Fruit fly (Drosophila melanogaster): ENCODE results near the gene CG14204.

Gene CG14204

dm6 chrX:19578908-19579647 lies 4.3 kb upstream of the CG14204 start (continued):
- TF ChIP-seq CG12769 (tag; optimal IDR thresholded peaks at IDR 0.05) (peak; percentile 78), pb (GFP tag; optimal IDR thresholded peaks at IDR 0.05) (no peak), Fer1 (GFP tag; optimal IDR thresholded peaks at IDR 0.05) (no peak), ci (GFP tag; IDR thresholded peaks at IDR 0.05) (0 out of 3 replicates have a peak, but pooled peaks have one; percentile 23), CG1832 (GFP tag; optimal IDR thresholded peaks at IDR 0.05) (peak; percentile 67), CG8478 (optimal IDR thresholded peaks at IDR 0.05) (peak; percentile 99), Asciz (GFP tag; optimal IDR thresholded peaks at IDR 0.05) (no peak), MESR4 (GFP tag; optimal IDR thresholded peaks at IDR 0.05) (peak; percentile 71), dpn (GFP tag; optimal IDR thresholded peaks at IDR 0.05) (no peak), grau (tag; optimal IDR thresholded peaks at IDR 0.05) (no peak), HLH4C (GFP tag; IDR thresholded peaks at IDR 0.05; ENCODE audit: partially characterized antibody) (no peak), Hmr (GFP tag; optimal IDR thresholded peaks at IDR 0.05) (no peak), Dref (GFP tag; IDR thresholded peaks at IDR 0.05) (no peak), z (GFP tag; IDR thresholded peaks at IDR 0.05) (no peak), Dbx (GFP tag; IDR thresholded peaks at IDR 0.05) (no peak)

dm6 chrX:19579648-19580301 lies 3.6 kb upstream of the CG14204 start, which contains the start of gene Tao:
Gene Tao, minus strand, starts transcription at chrX:19579800.
- TF ChIP-seq CG13775 (GFP tag; optimal IDR thresholded peaks at IDR 0.05) (peak; percentile 17), CG15269 (tag; optimal IDR thresholded peaks at IDR 0.05) (no peak), sens (GFP tag) (peak; percentile 66), CG32767 (GFP tag; IDR thresholded peaks at IDR 0.05) (no peak), Aef1 (GFP tag; IDR thresholded peaks at IDR 0.05) (no peak), CG14860 (GFP tag; IDR thresholded peaks at IDR 0.05; ENCODE audit: partially characterized antibody) (peak; percentile 88; the same call in 2 of the 3 replicates), Bgb (GFP tag; IDR thresholded peaks at IDR 0.05; ENCODE audit: partially characterized antibody) (peak; percentile 77), CG2120 (GFP tag; optimal IDR thresholded peaks at IDR 0.05) (peak; percentile 11), Drgx (GFP tag; IDR thresholded peaks at IDR 0.05) (no peak), zfh2 (GFP tag; optimal IDR thresholded peaks at IDR 0.05) (no peak), CG14965 (GFP tag; optimal IDR thresholded peaks at IDR 0.05; ENCODE audit: borderline replicate concordance) (no peak), aop (GFP tag; IDR thresholded peaks at IDR 0.05) (no peak), NFAT (GFP tag; IDR thresholded peaks at IDR 0.05) (no peak), esg (GFP tag; conservative IDR thresholded peaks at IDR 0.05) (no peak), CG3847 (GFP tag; IDR thresholded peaks at IDR 0.05) (0 out of 2 replicates have a peak, but pooled peaks have one; percentile 19), CG8089 (GFP tag; optimal IDR thresholded peaks at IDR 0.05) (no peak), row (GFP tag; IDR thresholded peaks at IDR 0.05) (peak; percentile 41; the same call in 2 of the 3 replicates), gcm (GFP tag; optimal IDR thresholded peaks at IDR 0.05) (no peak), onecut (GFP tag; IDR thresholded peaks at IDR 0.05) (no peak), Fer1 (GFP tag; optimal IDR thresholded peaks at IDR 0.05) (no peak), CG7357 (GFP tag; IDR thresholded peaks at IDR 0.05) (no peak), oc (tag; optimal IDR thresholded peaks at IDR 0.05) (no peak), CG7963 (GFP tag; IDR thresholded peaks at IDR 0.05; ENCODE audit: partially characterized antibody) (peak; percentile 57), nmo (GFP tag; optimal IDR thresholded peaks at IDR 0.05) (peak; percentile 43), chif (GFP tag; optimal IDR thresholded peaks at IDR 0.05) (no peak), CG8388 (GFP tag; optimal IDR thresholded peaks at IDR 0.05) (no peak), HLHmδ (GFP tag; optimal IDR thresholded peaks at IDR 0.05) (no peak), Awh (GFP tag; IDR thresholded peaks at IDR 0.05) (no peak), exex (tag; optimal IDR thresholded peaks at IDR 0.05) (no peak), H15 (GFP tag; IDR thresholded peaks at IDR 0.05) (no peak), p53 (GFP tag; optimal IDR thresholded peaks at IDR 0.05) (no peak), Lpt (GFP tag; optimal IDR thresholded peaks at IDR 0.05) (no peak), shn (GFP tag; optimal IDR thresholded peaks at IDR 0.05) (no peak), gsb-n (tag; optimal IDR thresholded peaks at IDR 0.05) (peak; percentile 84)
